Fruit fly (Drosophila melanogaster): Measurements from ENCODE around the gene Diap1.

The Diap1 gene

dm6 chr3L:16045083-16045830 lies 5.6 kb downstream of the Diap1 start (continued):
- TF ChIP-seq bowl (GFP tag; IDR thresholded peaks at IDR 0.05) (no peak), stwl (tag; optimal IDR thresholded peaks at IDR 0.05) (no peak), nerfin-2 (GFP tag; IDR thresholded peaks at IDR 0.05; ENCODE audit: partially characterized antibody) (no peak), yki (optimal IDR thresholded peaks at IDR 0.05) (no peak), HLH4C (GFP tag; IDR thresholded peaks at IDR 0.05; ENCODE audit: partially characterized antibody) (no peak), gsb-n (tag; optimal IDR thresholded peaks at IDR 0.05) (peak; percentile 26), Hr51 (GFP tag; optimal IDR thresholded peaks at IDR 0.05) (peak in 1 of 2 experiments; percentile 73), pho (GFP tag; optimal IDR thresholded peaks at IDR 0.05) (no peak), z (GFP tag; IDR thresholded peaks at IDR 0.05) (peak; percentile 52; the same call in 1 of the 3 replicates), Stat92E (GFP tag; optimal IDR thresholded peaks at IDR 0.05) (no peak), inv (GFP tag; IDR thresholded peaks at IDR 0.05; ENCODE audit: partially characterized antibody) (no peak), tio (GFP tag; optimal IDR thresholded peaks at IDR 0.05) (peak; percentile 64), CG7839 (tag; optimal IDR thresholded peaks at IDR 0.05) (peak; percentile 61), D19A (tag; optimal IDR thresholded peaks at IDR 0.05) (peak; percentile 41), CG15011 (GFP tag; optimal IDR thresholded peaks at IDR 0.05) (no peak), CG4854 (GFP tag; optimal IDR thresholded peaks at IDR 0.05) (peak; percentile 47), CG12744 (GFP tag; optimal IDR thresholded peaks at IDR 0.05) (no peak), CG3163 (GFP tag; optimal IDR thresholded peaks at IDR 0.05) (no peak), Ssrp (tag; optimal IDR thresholded peaks at IDR 0.05) (peak; percentile 12), zf30C (GFP tag; optimal IDR thresholded peaks at IDR 0.05) (peak; percentile 86), CG4328 (GFP tag; optimal IDR thresholded peaks at IDR 0.05) (no peak), CG1529 (GFP tag; optimal IDR thresholded peaks at IDR 0.05) (no peak), CG13424 (tag; optimal IDR thresholded peaks at IDR 0.05) (peak; percentile 22), fu2 (GFP tag; optimal IDR thresholded peaks at IDR 0.05) (no peak), ssp (GFP tag; IDR thresholded peaks at IDR 0.05) (no peak), ewg (GFP tag; optimal IDR thresholded peaks at IDR 0.05) (no peak), wdn (GFP tag; IDR thresholded peaks at IDR 0.05) (peak; percentile 53; the same call in 1 of the 2 replicates), CG8290 (GFP tag; optimal IDR thresholded peaks at IDR 0.05) (no peak), CG8290 (tag; optimal IDR thresholded peaks at IDR 0.05) (peak in 1 of 2 experiments; percentile 44), CG18011 (GFP tag; optimal IDR thresholded peaks at IDR 0.05) (no peak), ro (GFP tag; IDR thresholded peaks at IDR 0.05) (no peak), CG9876 (GFP tag; optimal IDR thresholded peaks at IDR 0.05) (no peak), mirr (GFP tag; optimal IDR thresholded peaks at IDR 0.05) (no peak), p53 (GFP tag; optimal IDR thresholded peaks at IDR 0.05) (no peak), emc (GFP tag; optimal IDR thresholded peaks at IDR 0.05) (no peak), CG3847 (GFP tag; IDR thresholded peaks at IDR 0.05) (0 out of 2 replicates have a peak, but pooled peaks have one; percentile 30), ase (GFP tag; IDR thresholded peaks at IDR 0.05) (no peak; the same call in 2 of the 3 replicates), tin (GFP tag; optimal IDR thresholded peaks at IDR 0.05) (peak; percentile 9), exex (tag; optimal IDR thresholded peaks at IDR 0.05) (no peak), CG16815 (GFP tag; optimal IDR thresholded peaks at IDR 0.05) (no peak), CG9817 (tag; optimal IDR thresholded peaks at IDR 0.05) (no peak), croc (GFP tag; conservative IDR thresholded peaks at IDR 0.05) (no peak; the same call in 2 of the 3 replicates), wek (GFP tag; optimal IDR thresholded peaks at IDR 0.05) (no peak), maf-S (GFP tag; optimal IDR thresholded peaks at IDR 0.05) (peak; percentile 20), CG33213 (GFP tag; optimal IDR thresholded peaks at IDR 0.05) (no peak), CG11695 (GFP tag; IDR thresholded peaks at IDR 0.05) (peak; percentile 73), CrebB (tag; optimal IDR thresholded peaks at IDR 0.05) (peak; percentile 30), luna (GFP tag; optimal IDR thresholded peaks at IDR 0.05) (no peak), Sox100B (GFP tag; optimal IDR thresholded peaks at IDR 0.05) (peak; percentile 39), Hsf (GFP tag; optimal IDR thresholded peaks at IDR 0.05) (peak; percentile 0)
